Worm (Caenorhabditis elegans) whole organism, young adult: ENCODE measurements around the gene pvf-1.

Experiments
- C17E4.6 ChIP-seq: fragments of 200-800 bp; sonication (Bioruptor generic); IDR thresholded peaks from 2 replicates; pipeline ENCODE4 v1.3.6; 2022; ENCODE audit warnings: missing genetic modification reagents, missing genetic modification characterization, missing compliant biosample characterization
- F23B12.7 ChIP-seq: sonication (generic microtip); optimal IDR thresholded peaks from 2 replicates; lab custom pipeline; 2017; ENCODE audit warnings: missing genetic modification characterization, mild to moderate bottlenecking, missing compliant biosample characterization, antibody characterized with exemption, moderate library complexity; ENCODE audit not compliant: insufficient read depth
- K11D2.4 ChIP-seq: fragments of 200-800 bp; sonication (Bioruptor generic); IDR thresholded peaks from 2 replicates; pipeline ENCODE4 v1.3.6; 2022; ENCODE audit warnings: missing genetic modification reagents, missing genetic modification characterization, missing compliant biosample characterization
- ama-1 ChIP-seq, 3 experiments: fragments of 150-350 bp in 1 of 3; sonication (generic microtip) in 2 of 3; optimal IDR thresholded peaks; 2 replicates each; lab custom pipeline; 2014 to 2018; ENCODE audit warnings: missing biosample characterization in 2 of 3, missing genetic modification characterization in 2 of 3, missing genetic modification reagents in 2 of 3
- hlh-12 ChIP-seq: sonication (generic microtip); optimal IDR thresholded peaks from 2 replicates; lab custom pipeline; 2016; ENCODE audit warnings: missing genetic modification characterization, missing compliant biosample characterization
- lag-1 ChIP-seq: fragments of 200-800 bp; sonication (Bioruptor generic); IDR thresholded peaks from 2 replicates; pipeline ENCODE4 v1.3.6; 2022; ENCODE audit warnings: missing genetic modification reagents, missing genetic modification characterization, missing compliant biosample characterization
- pha-4 ChIP-seq: fragments of 150-350 bp; sonication (generic microtip); optimal IDR thresholded peaks from 2 replicates; lab custom pipeline; 2014; ENCODE audit warnings: missing biosample characterization, missing genetic modification reagents, missing genetic modification characterization
- snpc-1.1 ChIP-seq: sonication (generic microtip); optimal IDR thresholded peaks from 2 replicates; lab custom pipeline; 2017; ENCODE audit warnings: missing genetic modification characterization, mild to moderate bottlenecking, missing compliant biosample characterization, antibody characterized with exemption, moderate library complexity, missing genotype, missing genetic modification reagents; ENCODE audit not compliant: insufficient read depth
- snpc-4 ChIP-seq, 5 experiments: fragments of 150-350 bp in 1 of 5; sonication (generic microtip) in 4 of 5; optimal IDR thresholded peaks; 2 replicates each; lab custom pipeline; 2014 to 2018; ENCODE audit warnings: missing genetic modification characterization in 5 of 5, missing biosample characterization in 3 of 5, antibody characterized with exemption in 2 of 5, mild to moderate bottlenecking in 2 of 5, missing compliant biosample characterization in 2 of 5, missing genotype in 2 of 5, moderate library complexity in 2 of 5, missing genetic modification reagents in 1 of 5
- tbp1 ChIP-seq: fragments of 200-800 bp; sonication (Bioruptor generic); optimal IDR thresholded peaks from 2 replicates; lab custom pipeline; 2018; ENCODE audit warnings: mild to moderate bottlenecking, missing genetic modification characterization, missing compliant biosample characterization
- tbx-9 ChIP-seq: sonication (generic microtip); optimal IDR thresholded peaks from 2 replicates; lab custom pipeline; 2016; ENCODE audit warnings: borderline replicate concordance, missing genetic modification characterization, inconsistent platforms, missing compliant biosample characterization
- unc-130 ChIP-seq: sonication (generic microtip); optimal IDR thresholded peaks from 2 replicates; lab custom pipeline; 2016; ENCODE audit warnings: missing genetic modification reagents, missing genetic modification characterization, missing compliant biosample characterization
- ztf-3 ChIP-seq: fragments of 200-800 bp; sonication (Bioruptor generic); optimal IDR thresholded peaks from 2 replicates; lab custom pipeline; 2018; ENCODE audit warnings: mild to moderate bottlenecking, missing genetic modification characterization, missing compliant biosample characterization

DNA sequence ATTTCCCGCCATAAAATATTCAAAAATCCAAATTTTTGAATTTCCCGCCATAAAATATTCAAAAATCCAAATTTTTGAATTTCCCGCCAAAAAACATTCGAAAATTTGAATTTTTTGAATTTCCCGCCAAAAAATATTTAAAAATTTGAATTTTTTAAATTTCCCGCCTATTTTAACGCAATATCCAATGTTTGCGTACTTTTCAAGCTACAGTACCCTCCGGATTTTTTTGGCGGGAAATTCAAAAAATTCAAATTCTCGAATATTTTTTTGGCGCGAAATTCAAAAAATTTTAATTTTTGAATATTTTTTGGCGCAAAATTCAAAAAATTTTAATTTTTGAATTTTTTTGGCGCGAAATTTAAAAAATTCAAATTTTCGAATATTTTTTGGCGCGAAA lies 7.0 kb upstream of the pvf-1 start:
- TF ChIP-seq tbp1 (GFP tag; lab: Kevin White, UChicago) (no peak), C17E4.6 (no peak), ama-1 (optimal IDR thresholded peaks at IDR 0.05; lab: Kevin White, UChicago) (no peak), ama-1 (GFP tag; optimal IDR thresholded peaks at IDR 0.05; lab: Kevin White, UChicago) (no peak), F23B12.7 (tag; lab: Kevin White, UChicago) (no peak), unc-130 (GFP tag; lab: Kevin White, UChicago) (no peak), snpc-1.1 (tag; lab: Kevin White, UChicago) (no peak), pha-4 (tag; lab: Kevin White, UChicago) (no peak), snpc-4 (GFP tag; optimal IDR thresholded peaks at IDR 0.05; lab: Kevin White, UChicago) (no peak), snpc-4 (tag; optimal IDR thresholded peaks at IDR 0.05; lab: Kevin White, UChicago) (no peak), lag-1 (GFP tag; lab: Robert Waterston, UW) (no peak), K11D2.4 (GFP tag; lab: Robert Waterston, UW) (no peak), hlh-12 (tag; lab: Kevin White, UChicago) (no peak), ztf-3 (GFP tag; lab: Kevin White, UChicago) (no peak), tbx-9 (tag; lab: Kevin White, UChicago) (no peak)
